Fruit fly (Drosophila melanogaster) whole organism, embryonic: ENCODE results near the gene scaf6.

Source experiments
- B-H2 ChIP-seq: fragments of 200-800 bp; sonication (Bioruptor generic); optimal IDR thresholded peaks from 2 replicates; lab custom pipeline; 2018; ENCODE audit warnings: missing biosample characterization, mild to moderate bottlenecking, missing genetic modification characterization
- CG10147 ChIP-seq: fragments of 200-800 bp; sonication (Bioruptor generic); optimal IDR thresholded peaks from 2 replicates; lab custom pipeline; 2019; ENCODE audit warnings: missing biosample characterization, mild to moderate bottlenecking, missing genetic modification characterization, moderate library complexity
- CG12155 ChIP-seq: fragments of 200-800 bp; sonication (Bioruptor generic); optimal IDR thresholded peaks from 3 replicates; lab custom pipeline; 2016; ENCODE audit warnings: missing biosample characterization, missing genetic modification characterization
- CG12744 ChIP-seq: fragments of 200-800 bp; sonication (Bioruptor generic); optimal IDR thresholded peaks from 2 replicates; lab custom pipeline; 2016; ENCODE audit warnings: missing biosample characterization, missing genetic modification characterization
- CG13894 ChIP-seq: fragments of 200-800 bp; sonication (Bioruptor generic); optimal IDR thresholded peaks from 3 replicates; lab custom pipeline; 2018; ENCODE audit warnings: missing biosample characterization, mild to moderate bottlenecking, missing genetic modification characterization, moderate library complexity
- CG14860 ChIP-seq: fragments of 200-800 bp; sonication (Bioruptor generic); IDR thresholded peaks from 3 replicates; pipeline ENCODE4 v1.3.6; 2022; ENCODE audit warnings: missing biosample characterization, missing genetic modification characterization; ENCODE audit not compliant: partially characterized antibody
- CG17361 ChIP-seq: fragments of 200-800 bp; sonication (Bioruptor generic); IDR thresholded peaks from 3 replicates; pipeline ENCODE4 v1.3.6; 2022; ENCODE audit warnings: missing biosample characterization, missing genetic modification characterization
- CG17802 ChIP-seq: fragments of 200-800 bp; sonication (Bioruptor generic); optimal IDR thresholded peaks from 2 replicates; lab custom pipeline; 2018; ENCODE audit warnings: missing biosample characterization, mild to moderate bottlenecking, missing genetic modification characterization, moderate library complexity
- CG18011 ChIP-seq: fragments of 200-800 bp; sonication (Bioruptor generic); optimal IDR thresholded peaks from 2 replicates; lab custom pipeline; 2017; ENCODE audit warnings: missing biosample characterization, missing genetic modification characterization, mild to moderate bottlenecking, moderate library complexity, missing genotype
- CG18619 ChIP-seq: fragments of 200-800 bp; sonication (Bioruptor generic); optimal IDR thresholded peaks from 3 replicates; lab custom pipeline; 2017; ENCODE audit warnings: missing biosample characterization, mild to moderate bottlenecking, missing genetic modification characterization
- CG2129 ChIP-seq: fragments of 200-800 bp; sonication (Bioruptor generic); IDR thresholded peaks from 2 replicates; pipeline ENCODE4 v1.3.6; 2022; ENCODE audit warnings: missing biosample characterization, missing genetic modification characterization; ENCODE audit not compliant: partially characterized antibody
- CG31365 ChIP-seq: fragments of 200-800 bp; sonication (Bioruptor generic); optimal IDR thresholded peaks from 2 replicates; lab custom pipeline; 2018; ENCODE audit warnings: missing biosample characterization, mild to moderate bottlenecking, missing genetic modification characterization
- CG3281 ChIP-seq: fragments of 200-800 bp; sonication (Bioruptor generic); optimal IDR thresholded peaks from 3 replicates; lab custom pipeline; 2017; ENCODE audit warnings: missing biosample characterization, mild to moderate bottlenecking, missing genetic modification characterization
- CG3407 ChIP-seq: fragments of 200-800 bp; sonication (Bioruptor generic); optimal IDR thresholded peaks from 2 replicates; lab custom pipeline; 2018; ENCODE audit warnings: missing biosample characterization, mild to moderate bottlenecking, missing genetic modification characterization
- CG34224 ChIP-seq: fragments of 200-800 bp; sonication (Bioruptor generic); IDR thresholded peaks from 3 replicates; pipeline ENCODE4 v1.3.6; 2022; ENCODE audit warnings: missing biosample characterization, missing genetic modification characterization; ENCODE audit not compliant: partially characterized antibody
- CG3995 ChIP-seq: fragments of 200-800 bp; sonication (Bioruptor generic); optimal IDR thresholded peaks from 3 replicates; lab custom pipeline; 2016; ENCODE audit warnings: missing biosample characterization, missing genetic modification characterization
- CG5180 ChIP-seq: fragments of 200-800 bp; sonication (Bioruptor generic); optimal IDR thresholded peaks from 3 replicates; lab custom pipeline; 2017; ENCODE audit warnings: missing biosample characterization, missing genetic modification characterization, mild to moderate bottlenecking, moderate library complexity, missing genetic modification reagents
- CG6654 ChIP-seq: fragments of 200-800 bp; sonication (Bioruptor generic); optimal IDR thresholded peaks from 2 replicates; lab custom pipeline; 2017; ENCODE audit warnings: missing biosample characterization, mild to moderate bottlenecking, missing genetic modification characterization
- CG6765 ChIP-seq: fragments of 200-800 bp; sonication (Bioruptor generic); optimal IDR thresholded peaks from 3 replicates; lab custom pipeline; 2017; ENCODE audit warnings: missing biosample characterization, mild to moderate bottlenecking, missing genetic modification characterization
- CG7839 ChIP-seq: fragments of 200-800 bp; sonication (Bioruptor generic); optimal IDR thresholded peaks from 3 replicates; lab custom pipeline; 2018; ENCODE audit warnings: missing biosample characterization, mild to moderate bottlenecking, missing genetic modification characterization, moderate library complexity
- CG7963 ChIP-seq: fragments of 200-800 bp; sonication (Bioruptor generic); IDR thresholded peaks from 3 replicates; pipeline ENCODE4 v1.3.6; 2022; ENCODE audit warnings: missing biosample characterization, missing genetic modification characterization; ENCODE audit not compliant: partially characterized antibody
- CG8478 ChIP-seq: fragments of >200 bp; optimal IDR thresholded peaks from 2 replicates; lab custom pipeline; 2018
- CTCF ChIP-seq: fragments of 200-800 bp; sonication (Bioruptor generic); optimal IDR thresholded peaks from 2 replicates; lab custom pipeline; 2017; ENCODE audit warnings: missing biosample characterization, mild to moderate bottlenecking, missing genetic modification characterization, moderate library complexity
- D19A ChIP-seq: fragments of 200-800 bp; optimal IDR thresholded peaks from 3 replicates; lab custom pipeline; 2019; ENCODE audit warnings: missing biosample characterization, mild to moderate bottlenecking, missing genetic modification characterization, moderate library complexity
- Dp ChIP-seq: fragments of 200-800 bp; sonication (Bioruptor generic); optimal IDR thresholded peaks from 2 replicates; lab custom pipeline; 2018; ENCODE audit warnings: missing biosample characterization, mild to moderate bottlenecking, missing genetic modification characterization, moderate library complexity
- GATAe ChIP-seq: fragments of 200-800 bp; sonication (Bioruptor generic); conservative IDR thresholded peaks from 2 replicates; pipeline ENCODE4 v1.3.6; 2022; ENCODE audit warnings: missing biosample characterization, missing genetic modification characterization
- H2.0 ChIP-seq: fragments of 200-800 bp; sonication (Bioruptor generic); IDR thresholded peaks from 2 replicates; pipeline ENCODE4 v1.3.6; 2022; ENCODE audit warnings: missing biosample characterization, missing genetic modification characterization
- Lim3 ChIP-seq: fragments of 200-800 bp; sonication (Bioruptor generic); IDR thresholded peaks from 2 replicates; pipeline ENCODE4 v1.3.6; 2022; ENCODE audit warnings: missing biosample characterization, missing genetic modification characterization
- NC2β ChIP-seq: fragments of 200-800 bp; sonication (Bioruptor generic); optimal IDR thresholded peaks from 2 replicates; lab custom pipeline; 2016; ENCODE audit warnings: missing biosample characterization, missing genetic modification characterization
- Oli ChIP-seq: fragments of 200-800 bp; sonication (Bioruptor generic); optimal IDR thresholded peaks from 2 replicates; lab custom pipeline; 2018; ENCODE audit warnings: missing biosample characterization, mild to moderate bottlenecking, missing genetic modification characterization, moderate library complexity
- Sin3A ChIP-seq: fragments of >200 bp; optimal IDR thresholded peaks from 2 replicates; lab custom pipeline; 2018
- Sry-δ ChIP-seq: fragments of 200-800 bp; sonication (Bioruptor generic); optimal IDR thresholded peaks from 2 replicates; lab custom pipeline; 2016; ENCODE audit warnings: missing biosample characterization, missing genetic modification characterization
- ase ChIP-seq: fragments of 200-800 bp; sonication (Bioruptor generic); IDR thresholded peaks from 3 replicates; pipeline ENCODE4 v1.3.6; 2022; ENCODE audit warnings: missing biosample characterization, missing genetic modification characterization
- ato ChIP-seq: fragments of 200-800 bp; sonication (Bioruptor generic); IDR thresholded peaks from 2 replicates; pipeline ENCODE4 v1.3.6; 2022; ENCODE audit warnings: missing biosample characterization, missing genetic modification characterization; ENCODE audit not compliant: partially characterized antibody
- cad ChIP-seq: fragments of >200 bp; optimal IDR thresholded peaks from 2 replicates; lab custom pipeline; 2017; ENCODE audit warnings: missing biosample characterization, missing genetic modification characterization
- chm ChIP-seq: fragments of 200-800 bp; sonication (Bioruptor generic); IDR thresholded peaks from 2 replicates; pipeline ENCODE4 v1.3.6; 2022; ENCODE audit warnings: missing biosample characterization, missing genetic modification characterization
- croc ChIP-seq: fragments of 200-800 bp; sonication (Bioruptor generic); conservative IDR thresholded peaks from 3 replicates; pipeline ENCODE4 v1.3.6; 2022; ENCODE audit warnings: missing biosample characterization, missing genetic modification characterization
- emc ChIP-seq: fragments of 200-800 bp; sonication (Bioruptor generic); optimal IDR thresholded peaks from 2 replicates; lab custom pipeline; 2016; ENCODE audit warnings: missing biosample characterization, missing genetic modification characterization
- ems ChIP-seq: fragments of 200-800 bp; sonication (Bioruptor generic); optimal IDR thresholded peaks from 3 replicates; lab custom pipeline; 2016; ENCODE audit warnings: missing biosample characterization, missing genetic modification characterization
- fd64A ChIP-seq: fragments of 200-800 bp; sonication (Bioruptor generic); optimal IDR thresholded peaks from 3 replicates; lab custom pipeline; 2018; ENCODE audit warnings: missing biosample characterization, mild to moderate bottlenecking, missing genetic modification characterization
- hth ChIP-seq: fragments of >200 bp; optimal IDR thresholded peaks from 2 replicates; lab custom pipeline; 2017; ENCODE audit warnings: inconsistent platforms
- kay ChIP-seq: fragments of 200-800 bp; sonication (Bioruptor generic); optimal IDR thresholded peaks from 2 replicates; lab custom pipeline; 2016; ENCODE audit warnings: missing biosample characterization, missing genetic modification characterization
- lbe ChIP-seq: fragments of 200-800 bp; sonication (Bioruptor generic); optimal IDR thresholded peaks from 2 replicates; lab custom pipeline; 2016; ENCODE audit warnings: missing biosample characterization, mild to moderate bottlenecking, missing genetic modification characterization
- nerfin-2 ChIP-seq: fragments of 200-800 bp; sonication (Bioruptor generic); IDR thresholded peaks from 2 replicates; pipeline ENCODE4 v1.3.6; 2022; ENCODE audit warnings: missing biosample characterization, missing genetic modification characterization; ENCODE audit not compliant: partially characterized antibody
- pan ChIP-seq, 4 experiments: fragments of >200 bp in 3 of 4; fragments of 200-800 bp in 1 of 4; sonication (Bioruptor generic) in 1 of 4; optimal IDR thresholded peaks in 3 of 4; IDR thresholded peaks in 1 of 4; 2 replicates each; pipeline versions ENCODE4 v1.3.6 to Lab custom; 2017 to 2022; ENCODE audit warnings: missing biosample characterization in 2 of 4, missing genetic modification characterization in 2 of 4, mixed read lengths in 1 of 4
- scrt ChIP-seq: fragments of 200-800 bp; sonication (Bioruptor generic); optimal IDR thresholded peaks from 2 replicates; lab custom pipeline; 2018; ENCODE audit warnings: missing biosample characterization, mild to moderate bottlenecking, missing genetic modification characterization, moderate library complexity
- tap ChIP-seq: fragments of 200-800 bp; optimal IDR thresholded peaks from 3 replicates; lab custom pipeline; 2019; ENCODE audit warnings: missing biosample characterization, mild to moderate bottlenecking, missing genetic modification characterization, moderate library complexity
- unc-4 ChIP-seq: fragments of 200-800 bp; sonication (Bioruptor generic); IDR thresholded peaks from 2 replicates; pipeline ENCODE4 v1.3.6; 2022; ENCODE audit warnings: missing biosample characterization, missing genetic modification characterization; ENCODE audit not compliant: partially characterized antibody
- wek ChIP-seq: fragments of 200-800 bp; sonication (Bioruptor generic); optimal IDR thresholded peaks from 3 replicates; lab custom pipeline; 2018; ENCODE audit warnings: missing biosample characterization, mild to moderate bottlenecking, missing genetic modification characterization, moderate library complexity
- z ChIP-seq: fragments of 200-800 bp; sonication (Bioruptor generic); IDR thresholded peaks from 3 replicates; pipeline ENCODE4 v1.3.6; 2022; ENCODE audit warnings: missing biosample characterization, missing genetic modification characterization

Gene scaf6

DNA sequence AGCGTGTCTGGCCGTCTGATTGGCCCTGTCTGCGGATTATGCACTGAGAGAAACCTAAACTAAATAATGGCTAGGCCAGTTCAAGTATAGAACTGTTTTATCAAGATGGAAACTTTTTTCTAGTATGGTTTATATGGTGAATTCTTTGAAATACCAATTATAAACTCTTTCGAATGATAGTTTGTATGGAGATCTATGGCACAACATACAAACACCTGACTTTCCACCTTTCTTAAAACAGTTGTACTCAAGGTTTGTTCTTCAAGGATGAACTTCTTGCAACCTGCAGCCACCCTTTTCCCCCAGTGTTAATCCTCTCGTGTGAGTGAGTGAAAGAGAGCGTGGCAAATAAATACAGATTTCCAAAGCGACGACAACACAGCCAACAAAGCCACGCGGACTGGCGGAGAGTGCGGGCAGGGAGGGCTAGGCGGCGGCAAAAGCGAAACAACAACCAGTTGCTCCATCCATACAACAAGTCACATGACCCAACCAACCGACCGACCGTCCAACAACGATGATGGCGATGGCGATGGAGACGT, 38.1 kb downstream of the scaf6 start (continued):
- TF ChIP-seq scrt (GFP tag; lab: Kevin White, UChicago) (peak; percentile 47), D19A (tag; lab: Kevin White, UChicago) (peak; percentile 72), cad (GFP tag; lab: Kevin White, UChicago) (no peak), GATAe (GFP tag; lab: Robert Waterston, UW) (peak; percentile 78), z (GFP tag; lab: Robert Waterston, UW) (no peak), CG6654 (peak; percentile 38), lbe (GFP tag; lab: Kevin White, UChicago) (no peak), CG3995 (GFP tag; lab: Kevin White, UChicago) (peak; percentile 7), NC2β (GFP tag; lab: Kevin White, UChicago) (peak; percentile 51), kay (GFP tag; lab: Kevin White, UChicago) (peak; percentile 9), CG18619 (GFP tag; lab: Kevin White, UChicago) (peak; percentile 88), CG31365 (tag; lab: Kevin White, UChicago) (no peak), fd64A (GFP tag; lab: Kevin White, UChicago) (peak; percentile 2), CG3407 (GFP tag; lab: Kevin White, UChicago) (peak; percentile 60), CG10147 (GFP tag; lab: Kevin White, UChicago) (peak; percentile 87), CG3281 (GFP tag; lab: Kevin White, UChicago) (peak; percentile 90), Sin3A (lab: Kevin White, UChicago) (no peak), CG7963 (GFP tag; lab: Robert Waterston, UW) (no peak), tap (peak; percentile 78), CG17361 (GFP tag; lab: Robert Waterston, UW) (peak; percentile 88), H2.0 (GFP tag; lab: Robert Waterston, UW) (peak; percentile 68), CG12744 (peak; percentile 65), CG17802 (tag; lab: Kevin White, UChicago) (peak; percentile 31), CG2129 (no peak), CG8478 (lab: Kevin White, UChicago) (no peak), CG5180 (GFP tag; lab: Kevin White, UChicago) (peak; percentile 76), CG18011 (GFP tag; lab: Kevin White, UChicago) (peak; percentile 59), Sry-δ (GFP tag; lab: Kevin White, UChicago) (peak; percentile 52), croc (GFP tag; lab: Robert Waterston, UW) (peak; percentile 77), unc-4 (GFP tag; lab: Robert Waterston, UW) (no peak), Dp (GFP tag; lab: Kevin White, UChicago) (no peak), Lim3 (GFP tag; lab: Robert Waterston, UW) (peak; percentile 65; the same call in 1 of the 2 replicates), CG7839 (tag; lab: Kevin White, UChicago) (peak; percentile 93), ato (no peak), emc (peak; percentile 90), B-H2 (no peak), CG14860 (no peak), Oli (peak; percentile 93), ems (GFP tag; lab: Kevin White, UChicago) (peak; percentile 89), chm (no peak), hth (lab: Kevin White, UChicago) (no peak), CTCF (peak; percentile 50), pan (optimal IDR thresholded peaks at IDR 0.05; lab: Kevin White, UChicago) (no peak), pan (GFP tag; optimal IDR thresholded peaks at IDR 0.05 in 1 of 2, IDR thresholded peaks at IDR 0.05 in 1 of 2) (peak in 1 of 2 experiments; percentile 89), nerfin-2 (GFP tag; lab: Robert Waterston, UW) (no peak), CG34224 (GFP tag; lab: Robert Waterston, UW) (no peak), ase (GFP tag; lab: Robert Waterston, UW) (peak; percentile 74), CG6765 (GFP tag; lab: Kevin White, UChicago) (peak; percentile 75), wek (peak; percentile 38), CG13894 (tag; lab: Kevin White, UChicago) (peak; percentile 40), CG12155 (peak; percentile 73)
